Fruit fly (Drosophila melanogaster): ENCODE results near the gene CG31663.

The CG31663 gene

DNA sequence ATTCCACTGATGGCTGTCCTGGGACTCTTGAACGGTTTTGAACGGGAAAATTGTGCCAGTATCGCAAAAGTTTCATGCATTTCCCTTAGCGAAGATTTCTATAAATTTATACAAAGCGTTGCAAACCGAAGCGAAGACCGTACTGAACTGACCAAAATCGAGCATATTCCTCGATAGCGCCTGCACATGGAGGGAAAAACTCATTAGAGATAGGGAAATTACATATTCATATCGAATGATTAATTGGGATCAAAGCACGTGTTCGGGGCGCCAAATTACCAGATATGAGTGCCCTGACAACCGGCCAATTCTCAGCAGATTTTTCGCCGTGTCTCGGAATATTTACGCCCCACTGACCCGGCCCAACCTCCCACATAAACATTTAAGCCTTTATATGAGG is at the start of gene CG31663:
Gene CG31663, minus strand, starts transcription at position 101 of the 400 bp plus-strand sequence.
- TF ChIP-seq pan (optimal IDR thresholded peaks at IDR 0.05) (no peak), CG8478 (optimal IDR thresholded peaks at IDR 0.05) (no peak), EcR (GFP tag; optimal IDR thresholded peaks at IDR 0.05) (no peak), psq (optimal IDR thresholded peaks at IDR 0.05) (no peak), usp (GFP tag; optimal IDR thresholded peaks at IDR 0.05) (no peak), Dll (optimal IDR thresholded peaks at IDR 0.05) (no peak)

DNA sequence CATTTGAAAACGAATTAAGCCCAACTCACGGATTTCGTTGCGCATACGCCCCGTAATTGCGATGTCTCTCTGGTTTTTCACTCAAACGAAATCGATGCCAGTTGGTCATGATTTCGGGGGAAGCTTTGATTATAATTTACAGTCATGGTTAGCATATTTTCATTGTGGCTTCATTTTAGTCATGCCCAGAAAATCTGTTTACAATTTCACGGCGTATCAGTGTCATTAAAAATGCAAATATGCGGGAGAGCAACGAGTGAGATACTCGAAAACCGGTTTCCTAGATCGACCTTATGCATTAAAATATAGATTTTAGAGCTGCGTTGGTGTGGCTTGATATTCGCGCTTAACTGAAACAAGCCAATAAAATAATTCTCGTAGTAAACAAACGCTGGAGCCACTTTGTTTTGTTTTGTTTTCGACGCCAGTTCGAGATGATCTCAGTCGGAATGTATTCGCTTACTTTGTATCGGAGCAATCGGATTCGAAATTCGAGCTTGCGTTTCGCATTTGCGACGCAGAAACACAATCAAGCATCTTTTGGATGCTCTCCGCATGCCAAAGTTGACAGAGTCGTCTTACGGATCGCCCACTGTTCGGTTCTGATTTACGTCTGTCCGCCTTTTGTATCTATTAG is 49.4 kb upstream of the CG31663 start:
- TF ChIP-seq usp (GFP tag; optimal IDR thresholded peaks at IDR 0.05) (no peak), CG8478 (optimal IDR thresholded peaks at IDR 0.05) (no peak), Dll (optimal IDR thresholded peaks at IDR 0.05) (no peak), pan (optimal IDR thresholded peaks at IDR 0.05) (no peak), psq (optimal IDR thresholded peaks at IDR 0.05) (no peak), EcR (GFP tag; optimal IDR thresholded peaks at IDR 0.05) (no peak)

DNA sequence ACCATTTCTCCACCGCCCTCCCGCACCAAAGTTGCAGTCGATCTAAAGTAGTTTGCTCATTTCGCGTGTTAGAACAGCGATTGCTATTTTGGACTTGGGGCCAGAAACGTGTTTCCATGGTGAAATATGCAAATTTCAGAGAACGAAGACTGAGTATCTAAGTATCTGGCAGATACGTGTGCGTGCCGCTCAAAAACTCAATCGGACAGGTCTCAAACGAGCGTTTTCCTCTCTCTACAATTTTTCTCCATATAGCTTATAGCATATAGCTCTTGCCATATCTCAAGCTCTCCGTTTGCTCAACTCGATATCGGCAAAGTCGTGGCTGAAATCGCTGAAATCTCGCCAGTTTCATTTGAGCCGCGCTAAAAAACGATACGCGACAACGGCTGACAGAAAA is 46.1 kb upstream of the CG31663 start:
- TF ChIP-seq pan (optimal IDR thresholded peaks at IDR 0.05): no peak
- no peak for TF ChIP-seq EcR (GFP tag; optimal IDR thresholded peaks at IDR 0.05)
- no peak for TF ChIP-seq CG8478 (optimal IDR thresholded peaks at IDR 0.05)
- TF ChIP-seq Dll (optimal IDR thresholded peaks at IDR 0.05): no peak
- no peak for TF ChIP-seq usp (GFP tag; optimal IDR thresholded peaks at IDR 0.05)
- no peak for TF ChIP-seq psq (optimal IDR thresholded peaks at IDR 0.05)

DNA sequence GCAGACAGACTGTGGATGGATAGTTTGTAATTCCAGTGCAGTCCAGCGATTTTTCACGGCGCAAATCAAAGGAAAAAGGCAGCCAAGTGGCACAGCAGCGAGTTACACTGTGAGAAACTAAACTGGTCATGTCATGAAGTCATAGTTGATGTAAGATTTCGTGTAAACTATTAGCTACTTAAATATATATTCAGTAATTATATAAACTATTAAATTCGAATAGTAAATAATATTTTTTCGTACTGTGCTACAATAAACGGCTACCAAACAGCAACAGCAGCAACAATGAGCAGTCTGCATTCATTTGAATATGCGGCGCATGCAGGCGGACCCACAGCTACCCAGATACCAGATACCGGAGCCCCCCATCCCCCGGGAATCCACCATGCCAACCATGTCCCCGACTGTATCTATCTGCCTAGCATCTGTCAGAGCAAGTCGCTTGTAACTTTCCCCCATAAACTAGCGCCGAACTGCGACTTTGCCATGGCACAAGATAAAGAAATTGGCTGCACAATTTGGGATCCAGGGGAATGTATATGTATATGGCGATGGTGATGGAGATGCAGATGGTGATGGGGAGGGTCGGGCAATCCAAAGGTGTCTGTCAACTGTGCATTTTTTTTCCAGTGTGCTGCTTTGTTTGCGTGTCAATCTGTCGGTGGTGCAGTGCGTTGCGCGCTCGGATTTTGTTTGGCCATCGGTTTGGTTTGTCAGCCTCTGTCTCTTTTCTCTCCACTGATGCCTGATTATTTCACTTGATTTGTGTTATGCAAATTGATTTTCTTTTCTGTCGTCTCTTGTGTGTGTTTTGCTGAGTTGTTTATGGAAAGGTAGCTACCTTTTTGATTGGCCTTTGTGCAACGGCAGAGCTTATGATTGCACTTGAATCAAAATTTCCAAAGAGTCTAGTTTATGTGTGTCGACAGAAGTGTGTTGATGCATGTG is 44.9 kb upstream of the CG31663 start:
- TF ChIP-seq CG8478 (optimal IDR thresholded peaks at IDR 0.05): no peak
- no peak for TF ChIP-seq EcR (GFP tag; optimal IDR thresholded peaks at IDR 0.05)
- TF ChIP-seq psq (optimal IDR thresholded peaks at IDR 0.05): no peak
- no peak for TF ChIP-seq Dll (optimal IDR thresholded peaks at IDR 0.05)
- no peak for TF ChIP-seq pan (optimal IDR thresholded peaks at IDR 0.05)
- TF ChIP-seq usp (GFP tag; optimal IDR thresholded peaks at IDR 0.05): no peak

DNA sequence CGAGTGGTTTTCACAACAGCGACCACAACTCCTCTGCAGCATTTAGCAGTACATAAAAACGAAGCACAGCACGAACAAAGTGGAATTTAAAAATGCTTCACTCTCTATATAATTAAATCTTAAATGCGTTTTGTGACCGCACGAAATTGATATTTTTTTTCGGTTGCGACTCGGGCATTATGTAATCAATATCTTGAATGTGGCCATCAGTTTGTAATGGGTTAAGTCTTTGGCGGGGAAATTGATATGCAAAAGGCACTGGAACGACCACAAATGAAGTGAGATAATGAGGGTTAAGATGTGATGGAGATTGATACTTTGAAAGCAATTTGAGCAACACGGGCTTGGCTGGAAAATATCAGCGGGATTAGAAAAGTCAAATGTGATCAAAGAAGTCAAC is 42.6 kb upstream of the CG31663 start:
- TF ChIP-seq pan (optimal IDR thresholded peaks at IDR 0.05) (no peak), CG8478 (optimal IDR thresholded peaks at IDR 0.05) (no peak), psq (optimal IDR thresholded peaks at IDR 0.05) (no peak), usp (GFP tag; optimal IDR thresholded peaks at IDR 0.05) (no peak), EcR (GFP tag; optimal IDR thresholded peaks at IDR 0.05) (no peak), Dll (optimal IDR thresholded peaks at IDR 0.05) (no peak)

DNA sequence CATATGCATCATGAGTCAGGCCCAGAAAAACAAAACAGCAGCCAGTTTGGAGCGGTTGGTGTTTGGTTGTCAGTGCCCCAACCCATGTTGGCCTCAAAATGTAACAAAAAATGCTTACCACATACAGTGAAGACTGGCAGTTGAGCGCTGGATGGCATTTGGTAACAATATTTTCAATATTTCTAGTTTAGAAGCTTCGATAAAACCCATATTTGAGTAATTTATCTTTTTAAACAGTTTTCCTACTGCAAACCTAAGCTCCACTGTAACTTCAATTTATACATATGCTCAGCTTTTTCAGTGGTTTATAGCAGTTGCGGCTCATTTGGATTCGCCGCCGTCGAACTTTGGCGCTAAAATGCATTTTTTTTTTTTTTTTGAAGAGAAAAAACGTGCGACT is 35.2 kb upstream of the CG31663 start:
- no peak for TF ChIP-seq usp (GFP tag; optimal IDR thresholded peaks at IDR 0.05)
- no peak for TF ChIP-seq psq (optimal IDR thresholded peaks at IDR 0.05)
- no peak for TF ChIP-seq Dll (optimal IDR thresholded peaks at IDR 0.05)
- no peak for TF ChIP-seq pan (optimal IDR thresholded peaks at IDR 0.05)
- TF ChIP-seq EcR (GFP tag; optimal IDR thresholded peaks at IDR 0.05): no peak
- TF ChIP-seq CG8478 (optimal IDR thresholded peaks at IDR 0.05): no peak

DNA sequence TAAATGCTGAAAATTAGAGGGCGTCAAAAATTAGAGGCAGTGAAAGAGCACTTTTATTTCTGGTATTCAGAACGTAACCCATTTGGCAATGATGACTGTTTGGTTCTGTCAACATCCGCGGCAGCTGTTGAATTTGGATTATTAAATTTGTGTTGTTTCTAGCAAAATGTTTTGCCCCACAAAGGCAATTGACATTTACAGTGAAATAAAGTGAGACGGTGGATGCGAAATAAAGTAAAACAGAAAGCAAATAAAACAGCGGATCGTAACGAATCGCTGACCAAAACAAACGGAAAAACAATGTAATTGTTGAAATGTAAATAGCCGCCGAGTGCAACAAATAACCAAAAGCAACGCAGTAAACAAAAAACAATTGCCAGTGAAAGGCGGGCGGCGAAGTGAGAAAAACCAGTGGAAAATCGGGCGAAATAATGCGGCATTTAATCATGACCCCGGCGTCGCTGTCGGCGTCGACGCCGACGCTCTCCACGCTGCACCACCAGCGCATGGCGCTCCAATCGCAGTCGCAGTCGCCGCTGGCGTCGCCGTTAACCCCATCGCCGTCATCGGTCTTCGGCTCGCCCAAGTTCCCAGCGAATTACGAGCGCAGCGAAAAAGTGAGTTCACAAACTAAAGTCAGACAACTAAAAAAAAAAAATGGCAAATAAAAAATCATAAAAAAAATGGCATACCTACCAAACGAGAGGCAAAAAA is 31.9 kb upstream of the CG31663 start:
- no peak for TF ChIP-seq usp (GFP tag; optimal IDR thresholded peaks at IDR 0.05)
- no peak for TF ChIP-seq psq (optimal IDR thresholded peaks at IDR 0.05)
- no peak for TF ChIP-seq Dll (optimal IDR thresholded peaks at IDR 0.05)
- no peak for TF ChIP-seq CG8478 (optimal IDR thresholded peaks at IDR 0.05)
- no peak for TF ChIP-seq pan (optimal IDR thresholded peaks at IDR 0.05)
- TF ChIP-seq EcR (GFP tag; optimal IDR thresholded peaks at IDR 0.05): no peak

DNA sequence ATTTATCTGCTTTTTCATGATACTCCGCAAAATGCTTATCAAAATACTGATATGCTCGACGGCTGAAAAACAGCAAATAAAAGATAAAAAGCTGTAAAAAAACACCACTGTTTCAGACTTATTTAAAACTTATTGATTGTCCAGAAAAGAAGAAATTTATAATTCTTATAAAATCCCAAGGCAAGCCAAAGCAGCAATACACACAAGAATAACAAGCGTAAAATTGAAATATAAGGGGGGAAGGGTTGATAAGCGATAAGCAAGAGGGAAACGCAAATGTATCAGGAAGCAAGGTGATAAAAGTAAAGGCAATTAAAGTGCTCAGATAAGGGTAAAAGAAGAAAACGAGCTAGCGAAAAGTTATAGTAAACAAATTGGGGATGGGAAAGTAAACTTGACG is 31.2 kb upstream of the CG31663 start:
- TF ChIP-seq CG8478 (optimal IDR thresholded peaks at IDR 0.05) (no peak), Dll (optimal IDR thresholded peaks at IDR 0.05) (no peak), pan (optimal IDR thresholded peaks at IDR 0.05) (no peak), psq (optimal IDR thresholded peaks at IDR 0.05) (no peak)

DNA sequence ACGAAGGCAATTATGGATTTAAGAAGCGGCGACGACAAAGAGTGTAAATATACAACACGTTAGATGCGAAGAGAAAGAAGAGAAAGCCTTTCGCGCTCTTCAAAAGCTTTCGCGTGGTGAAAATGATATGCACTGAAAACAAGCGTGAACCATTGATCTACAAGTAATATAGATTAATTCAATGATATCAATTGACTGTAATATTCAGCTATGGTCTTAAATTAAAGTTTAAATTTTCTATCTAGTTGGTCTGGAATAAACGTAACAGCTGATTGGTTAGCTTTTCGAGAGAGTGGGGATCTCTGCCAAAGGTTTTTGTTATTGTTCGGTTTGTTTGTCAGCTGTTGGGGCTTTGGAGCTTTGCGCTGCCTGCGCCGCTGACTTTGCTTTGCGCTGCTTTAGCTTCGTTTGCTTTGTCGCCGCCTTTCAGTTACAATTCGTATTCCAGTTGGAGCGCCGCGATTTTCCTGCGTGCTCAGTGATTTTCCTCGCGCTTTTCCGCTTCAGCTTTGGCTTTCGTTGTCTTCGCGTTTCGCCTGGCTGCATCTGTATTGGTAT is 30.1 kb upstream of the CG31663 start:
- no peak for TF ChIP-seq EcR (GFP tag; optimal IDR thresholded peaks at IDR 0.05)
- no peak for TF ChIP-seq pan (optimal IDR thresholded peaks at IDR 0.05)
- TF ChIP-seq psq (optimal IDR thresholded peaks at IDR 0.05): no peak
- TF ChIP-seq usp (GFP tag; optimal IDR thresholded peaks at IDR 0.05): no peak
- no peak for TF ChIP-seq CG8478 (optimal IDR thresholded peaks at IDR 0.05)
- TF ChIP-seq Dll (optimal IDR thresholded peaks at IDR 0.05): no peak

DNA sequence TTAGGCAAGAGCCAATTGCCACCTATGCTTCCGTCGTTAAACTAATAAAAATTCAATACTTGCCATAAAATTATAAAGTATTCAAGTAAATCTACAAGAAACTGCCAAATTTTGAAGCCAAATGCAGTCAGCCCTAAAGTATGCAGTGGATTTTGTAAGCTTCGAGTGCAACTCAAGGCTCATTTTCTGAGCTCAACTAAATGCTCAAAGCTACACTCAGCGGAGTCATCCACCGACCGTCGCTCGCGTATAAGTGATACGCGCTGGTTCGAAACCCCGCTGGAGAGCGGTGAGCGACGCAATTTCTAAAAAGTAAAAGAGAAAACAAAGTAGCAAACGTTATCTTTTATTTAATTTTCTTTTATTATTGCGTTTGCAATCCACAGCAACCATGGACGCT is 28.4 kb upstream of the CG31663 start:
- TF ChIP-seq Dll (optimal IDR thresholded peaks at IDR 0.05) (no peak), EcR (GFP tag; optimal IDR thresholded peaks at IDR 0.05) (no peak), CG8478 (optimal IDR thresholded peaks at IDR 0.05) (no peak), usp (GFP tag; optimal IDR thresholded peaks at IDR 0.05) (no peak), psq (optimal IDR thresholded peaks at IDR 0.05) (no peak), pan (optimal IDR thresholded peaks at IDR 0.05) (no peak)

DNA sequence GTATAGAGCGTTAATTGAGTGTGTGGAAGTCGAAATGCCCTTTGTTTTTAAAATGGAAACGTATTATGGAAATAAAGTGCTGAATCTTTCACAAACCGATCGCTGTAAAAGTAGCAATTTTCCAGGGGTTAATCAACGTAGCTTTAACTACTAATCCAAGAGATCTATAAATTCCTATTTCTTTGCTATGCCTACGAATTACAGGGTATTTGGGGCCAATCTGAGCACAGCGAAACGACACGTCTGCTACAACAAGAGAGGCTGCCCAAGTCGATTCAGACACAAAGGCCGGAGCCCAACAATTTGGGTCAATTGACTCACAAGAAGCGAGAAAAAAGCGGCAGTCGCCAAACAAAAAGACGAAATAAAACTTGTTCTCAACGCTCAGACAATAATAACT is 25.8 kb upstream of the CG31663 start:
- no peak for TF ChIP-seq usp (GFP tag; optimal IDR thresholded peaks at IDR 0.05)
- TF ChIP-seq Dll (optimal IDR thresholded peaks at IDR 0.05): no peak
- no peak for TF ChIP-seq pan (optimal IDR thresholded peaks at IDR 0.05)
- TF ChIP-seq CG8478 (optimal IDR thresholded peaks at IDR 0.05): no peak
- TF ChIP-seq psq (optimal IDR thresholded peaks at IDR 0.05): no peak
- no peak for TF ChIP-seq EcR (GFP tag; optimal IDR thresholded peaks at IDR 0.05)

All from whole organism.